Fruit fly (Drosophila melanogaster) whole organism, embryonic: ENCODE measurements around the gene CG4709.

ENCODE experiments used
- CG10209 ChIP-seq: fragments of 200-800 bp; sonication (Bioruptor generic); optimal IDR thresholded peaks from 3 replicates; lab custom pipeline; 2017; ENCODE audit warnings: missing biosample characterization, mild to moderate bottlenecking, missing genetic modification characterization, missing genetic modification reagents
- CG10267 ChIP-seq: fragments of 200-800 bp; sonication (Bioruptor generic); optimal IDR thresholded peaks from 2 replicates; lab custom pipeline; 2018; ENCODE audit warnings: missing biosample characterization, mild to moderate bottlenecking, missing genetic modification characterization, moderate library complexity
- CG11093 ChIP-seq: fragments of 200-800 bp; sonication (Bioruptor generic); IDR thresholded peaks from 3 replicates; pipeline ENCODE4 v1.3.6; 2022; ENCODE audit warnings: missing biosample characterization, missing genetic modification characterization
- CG11560 ChIP-seq: fragments of 200-800 bp; sonication (Bioruptor generic); IDR thresholded peaks from 3 replicates; pipeline ENCODE4 v1.3.6; 2022; ENCODE audit warnings: missing biosample characterization, missing genetic modification characterization
- CG11695 ChIP-seq: fragments of 200-800 bp; sonication (Bioruptor generic); IDR thresholded peaks from 3 replicates; pipeline ENCODE4 v1.3.6; 2022; ENCODE audit warnings: missing biosample characterization, missing genetic modification characterization
- CG13424 ChIP-seq: fragments of 200-800 bp; sonication (Bioruptor generic); optimal IDR thresholded peaks from 2 replicates; lab custom pipeline; 2019; ENCODE audit warnings: missing biosample characterization, mild to moderate bottlenecking, missing genetic modification characterization, moderate library complexity
- CG13894 ChIP-seq: fragments of 200-800 bp; sonication (Bioruptor generic); optimal IDR thresholded peaks from 3 replicates; lab custom pipeline; 2018; ENCODE audit warnings: missing biosample characterization, mild to moderate bottlenecking, missing genetic modification characterization, moderate library complexity
- CG15011 ChIP-seq: fragments of 200-800 bp; sonication (Bioruptor generic); optimal IDR thresholded peaks from 3 replicates; lab custom pipeline; 2018; ENCODE audit warnings: missing biosample characterization, mild to moderate bottlenecking, missing genetic modification characterization
- CG15479 ChIP-seq: fragments of 200-800 bp; sonication (Bioruptor generic); optimal IDR thresholded peaks from 3 replicates; lab custom pipeline; 2019; ENCODE audit warnings: missing biosample characterization, mild to moderate bottlenecking, missing genetic modification characterization, moderate library complexity
- CG17186 ChIP-seq: fragments of 200-800 bp; sonication (Bioruptor generic); optimal IDR thresholded peaks from 3 replicates; lab custom pipeline; 2017; ENCODE audit warnings: missing biosample characterization, missing genetic modification reagents, missing genetic modification characterization
- CG17328 ChIP-seq: fragments of 200-800 bp; sonication (Bioruptor generic); IDR thresholded peaks from 2 replicates; pipeline ENCODE4 v1.3.6; 2022; ENCODE audit warnings: missing biosample characterization, missing genetic modification characterization
- CG18619 ChIP-seq: fragments of 200-800 bp; sonication (Bioruptor generic); optimal IDR thresholded peaks from 3 replicates; lab custom pipeline; 2017; ENCODE audit warnings: missing biosample characterization, mild to moderate bottlenecking, missing genetic modification characterization
- CG30020 ChIP-seq: fragments of 200-800 bp; optimal IDR thresholded peaks from 2 replicates; lab custom pipeline; 2019; ENCODE audit warnings: missing biosample characterization, mild to moderate bottlenecking, missing genetic modification characterization, moderate library complexity
- CG30431 ChIP-seq: fragments of 200-800 bp; sonication (Bioruptor generic); optimal IDR thresholded peaks from 2 replicates; lab custom pipeline; 2017; ENCODE audit warnings: missing biosample characterization, missing genetic modification characterization
- CG32767 ChIP-seq: fragments of 200-800 bp; sonication (Bioruptor generic); IDR thresholded peaks from 2 replicates; pipeline ENCODE4 v1.3.6; 2022; ENCODE audit warnings: missing biosample characterization, missing genetic modification characterization
- CG3838 ChIP-seq: fragments of 200-800 bp; sonication (Bioruptor generic); optimal IDR thresholded peaks from 3 replicates; lab custom pipeline; 2016; ENCODE audit warnings: missing biosample characterization, missing genetic modification characterization
- CG4424 ChIP-seq: fragments of 200-800 bp; sonication (Bioruptor generic); optimal IDR thresholded peaks from 3 replicates; lab custom pipeline; 2016; ENCODE audit warnings: missing biosample characterization, missing genetic modification characterization
- CG4707 ChIP-seq: fragments of 200-800 bp; sonication (Bioruptor generic); optimal IDR thresholded peaks from 2 replicates; lab custom pipeline; 2018; ENCODE audit warnings: missing biosample characterization, mild to moderate bottlenecking, missing genetic modification characterization, moderate library complexity
- CG6254 ChIP-seq: fragments of 200-800 bp; sonication (Bioruptor generic); optimal IDR thresholded peaks from 3 replicates; lab custom pipeline; 2017; ENCODE audit warnings: mild to moderate bottlenecking, missing biosample characterization, missing genetic modification reagents, missing genetic modification characterization
- CG6854 ChIP-seq: fragments of 200-800 bp; sonication (Bioruptor generic); optimal IDR thresholded peaks from 3 replicates; lab custom pipeline; 2017; ENCODE audit warnings: missing biosample characterization, mild to moderate bottlenecking, missing genetic modification characterization
- CG7745 ChIP-seq: fragments of 200-800 bp; sonication (Bioruptor generic); optimal IDR thresholded peaks from 2 replicates; lab custom pipeline; 2018; ENCODE audit warnings: missing biosample characterization, mild to moderate bottlenecking, missing genetic modification characterization, moderate library complexity
- CG7839 ChIP-seq: fragments of 200-800 bp; sonication (Bioruptor generic); optimal IDR thresholded peaks from 3 replicates; lab custom pipeline; 2018; ENCODE audit warnings: missing biosample characterization, mild to moderate bottlenecking, missing genetic modification characterization, moderate library complexity
- CG7928 ChIP-seq: fragments of 200-800 bp; sonication (Bioruptor generic); optimal IDR thresholded peaks from 2 replicates; lab custom pipeline; 2017; ENCODE audit warnings: missing biosample characterization, mild to moderate bottlenecking, missing genetic modification characterization
- CG8281 ChIP-seq: fragments of 200-800 bp; sonication (Bioruptor generic); optimal IDR thresholded peaks from 2 replicates; lab custom pipeline; 2018; ENCODE audit warnings: missing biosample characterization, mild to moderate bottlenecking, missing genetic modification characterization, moderate library complexity
- CG9727 ChIP-seq: fragments of 200-800 bp; sonication (Bioruptor generic); optimal IDR thresholded peaks from 3 replicates; lab custom pipeline; 2017; ENCODE audit warnings: missing biosample characterization, mild to moderate bottlenecking, missing genetic modification characterization
- Camta ChIP-seq: fragments of 200-800 bp; sonication (Bioruptor generic); optimal IDR thresholded peaks from 2 replicates; lab custom pipeline; 2016; ENCODE audit warnings: missing biosample characterization, missing genetic modification characterization
- Dad ChIP-seq: fragments of 200-800 bp; sonication (Bioruptor generic); optimal IDR thresholded peaks from 3 replicates; lab custom pipeline; 2016; ENCODE audit warnings: missing biosample characterization, missing genetic modification characterization
- E2f2 ChIP-seq: fragments of 200-800 bp; sonication (Bioruptor generic); IDR thresholded peaks from 2 replicates; pipeline ENCODE4 v1.3.6; 2022; ENCODE audit warnings: missing biosample characterization, missing genetic modification characterization
- Eip74EF ChIP-seq, 2 experiments: fragments of 200-800 bp in 1 of 2; fragments of >200 bp in 1 of 2; sonication (Bioruptor generic) in 1 of 2; optimal IDR thresholded peaks; 2 replicates each; lab custom pipeline; 2017 to 2019; ENCODE audit warnings: missing biosample characterization in 2 of 2, missing genetic modification characterization in 2 of 2, mild to moderate bottlenecking in 1 of 2, moderate library complexity in 1 of 2
- HLH3B ChIP-seq: fragments of 200-800 bp; sonication (Bioruptor generic); IDR thresholded peaks from 2 replicates; pipeline ENCODE4 v1.3.6; 2022; ENCODE audit warnings: missing biosample characterization, missing genetic modification characterization
- HLH54F ChIP-seq: fragments of 200-800 bp; sonication (Bioruptor generic); optimal IDR thresholded peaks from 3 replicates; lab custom pipeline; 2016; ENCODE audit warnings: missing biosample characterization, missing genetic modification characterization
- HmgD ChIP-seq: fragments of 200-800 bp; sonication (Bioruptor generic); optimal IDR thresholded peaks from 3 replicates; lab custom pipeline; 2016; ENCODE audit warnings: missing biosample characterization, missing genetic modification characterization
- Hmr ChIP-seq: fragments of 200-800 bp; sonication (Bioruptor generic); optimal IDR thresholded peaks from 3 replicates; lab custom pipeline; 2017; ENCODE audit warnings: mild to moderate bottlenecking, missing biosample characterization, missing genetic modification reagents, missing genetic modification characterization
- NFAT ChIP-seq: fragments of 200-800 bp; sonication (Bioruptor generic); IDR thresholded peaks from 2 replicates; pipeline ENCODE4 v1.3.6; 2022; ENCODE audit warnings: missing biosample characterization, missing genetic modification characterization
- Ravus ChIP-seq: fragments of 200-800 bp; sonication (Bioruptor generic); IDR thresholded peaks from 2 replicates; pipeline ENCODE4 v1.3.6; 2022; ENCODE audit warnings: missing biosample characterization, missing genetic modification characterization
- TFAM ChIP-seq: fragments of 200-800 bp; sonication (Bioruptor generic); optimal IDR thresholded peaks from 2 replicates; lab custom pipeline; 2017; ENCODE audit warnings: missing biosample characterization, missing genetic modification characterization, inconsistent platforms
- YL-1 ChIP-seq: fragments of 200-800 bp; sonication (Bioruptor generic); optimal IDR thresholded peaks from 3 replicates; lab custom pipeline; 2017; ENCODE audit warnings: missing biosample characterization, mild to moderate bottlenecking, missing genetic modification characterization
- da ChIP-seq: fragments of 200-800 bp; sonication (Bioruptor generic); optimal IDR thresholded peaks from 2 replicates; lab custom pipeline; 2016; ENCODE audit warnings: missing biosample characterization, missing genetic modification characterization
- disco-r ChIP-seq: fragments of 200-800 bp; sonication (Bioruptor generic); optimal IDR thresholded peaks from 2 replicates; lab custom pipeline; 2016; ENCODE audit warnings: missing biosample characterization, missing genetic modification characterization
- ems ChIP-seq: fragments of 200-800 bp; sonication (Bioruptor generic); optimal IDR thresholded peaks from 3 replicates; lab custom pipeline; 2016; ENCODE audit warnings: missing biosample characterization, missing genetic modification characterization
- ftz-f1 ChIP-seq: fragments of 200-800 bp; sonication (Bioruptor generic); optimal IDR thresholded peaks from 2 replicates; lab custom pipeline; 2016; ENCODE audit warnings: missing biosample characterization, missing genetic modification characterization
- fu2 ChIP-seq: fragments of 200-800 bp; sonication (Bioruptor generic); optimal IDR thresholded peaks from 2 replicates; lab custom pipeline; 2016; ENCODE audit warnings: missing biosample characterization, missing genetic modification characterization
- gcm2 ChIP-seq: fragments of 200-800 bp; sonication (Bioruptor generic); optimal IDR thresholded peaks from 2 replicates; lab custom pipeline; 2016; ENCODE audit warnings: missing biosample characterization, missing genetic modification characterization
- gro ChIP-seq: fragments of 200-800 bp; sonication (Bioruptor generic); optimal IDR thresholded peaks from 2 replicates; lab custom pipeline; 2016; ENCODE audit warnings: missing biosample characterization, missing genetic modification characterization
- insv ChIP-seq, 2 experiments: fragments of 200-800 bp; sonication (Bioruptor generic); optimal IDR thresholded peaks; 3 replicates each; lab custom pipeline; 2016 to 2018; ENCODE audit warnings: missing biosample characterization in 2 of 2, missing genetic modification characterization in 2 of 2
- jigr1 ChIP-seq: fragments of 200-800 bp; sonication (Bioruptor generic); IDR thresholded peaks from 3 replicates; pipeline ENCODE4 v1.3.6; 2022; ENCODE audit warnings: missing biosample characterization, missing genetic modification characterization
- ken ChIP-seq: fragments of 200-800 bp; sonication (Bioruptor generic); IDR thresholded peaks from 3 replicates; pipeline ENCODE4 v1.3.6; 2022; ENCODE audit warnings: missing biosample characterization, missing genetic modification characterization
- knrl ChIP-seq: fragments of 200-800 bp; sonication (Bioruptor generic); IDR thresholded peaks from 3 replicates; pipeline ENCODE4 v1.3.6; 2022; ENCODE audit warnings: missing biosample characterization, missing genetic modification characterization; ENCODE audit not compliant: partially characterized antibody
- run ChIP-seq: fragments of 200-800 bp; sonication (Bioruptor generic); optimal IDR thresholded peaks from 3 replicates; lab custom pipeline; 2018; ENCODE audit warnings: missing biosample characterization, mild to moderate bottlenecking, missing genetic modification characterization
- sr ChIP-seq: fragments of 200-800 bp; sonication (Bioruptor generic); IDR thresholded peaks from 3 replicates; pipeline ENCODE4 v1.3.6; 2022; ENCODE audit warnings: missing biosample characterization, missing genetic modification characterization
- trem ChIP-seq: fragments of 200-800 bp; optimal IDR thresholded peaks from 3 replicates; lab custom pipeline; 2019; ENCODE audit warnings: missing biosample characterization, mild to moderate bottlenecking, missing genetic modification characterization, moderate library complexity

Gene CG4709

dm6 chr2L:9908468-9908967, 45.6 kb upstream of the CG4709 start, which contains the start of gene CG13124 (continued):
- TF ChIP-seq jigr1 (no peak), HmgD (no peak), Camta (GFP tag; lab: Kevin White, UChicago) (no peak), E2f2 (GFP tag; lab: Robert Waterston, UW) (no peak), ken (no peak), CG4424 (GFP tag; lab: Kevin White, UChicago) (no peak), Ravus (GFP tag; lab: Robert Waterston, UW) (no peak), CG30020 (tag; lab: Kevin White, UChicago) (no peak), CG17186 (GFP tag; lab: Kevin White, UChicago) (no peak), trem (tag; lab: Kevin White, UChicago) (no peak), CG10267 (peak; percentile 0), CG13424 (tag; lab: Kevin White, UChicago) (peak; percentile 40), CG6854 (GFP tag; lab: Kevin White, UChicago) (peak; percentile 42), gro (no peak), Hmr (GFP tag; lab: Kevin White, UChicago) (peak; percentile 55), CG15479 (GFP tag; lab: Kevin White, UChicago) (no peak), knrl (GFP tag; lab: Robert Waterston, UW) (no peak), CG7839 (peak; percentile 24), CG30431 (GFP tag; lab: Kevin White, UChicago) (no peak), fu2 (GFP tag; lab: Kevin White, UChicago) (no peak), HLH54F (GFP tag; lab: Kevin White, UChicago) (no peak), CG32767 (0 out of 2 replicates have a peak, but pooled peaks have one; percentile 14), run (tag; lab: Kevin White, UChicago) (no peak), CG18619 (GFP tag; lab: Kevin White, UChicago) (no peak), sr (GFP tag; lab: Robert Waterston, UW) (no peak), HLH3B (GFP tag; lab: Robert Waterston, UW) (no peak), CG4707 (GFP tag; lab: Kevin White, UChicago) (no peak), Eip74EF (GFP tag; optimal IDR thresholded peaks at IDR 0.05; lab: Kevin White, UChicago) (no peak), CG3838 (GFP tag; lab: Kevin White, UChicago) (no peak), CG7928 (GFP tag; lab: Kevin White, UChicago) (no peak), Dad (GFP tag; lab: Kevin White, UChicago) (no peak), CG11695 (GFP tag; lab: Robert Waterston, UW) (peak; percentile 23; the same call in 1 of the 3 replicates), CG11560 (tag; lab: Robert Waterston, UW) (no peak), CG11093 (GFP tag; lab: Robert Waterston, UW) (no peak), CG17328 (GFP tag; lab: Robert Waterston, UW) (peak; percentile 38; the same call in 1 of the 2 replicates), TFAM (GFP tag; lab: Kevin White, UChicago) (no peak), ems (GFP tag; lab: Kevin White, UChicago) (no peak), insv (GFP tag; optimal IDR thresholded peaks at IDR 0.05; lab: Kevin White, UChicago) (no peak), CG7745 (tag; lab: Kevin White, UChicago) (no peak), CG15011 (GFP tag; lab: Kevin White, UChicago) (no peak), NFAT (GFP tag; lab: Robert Waterston, UW) (peak; percentile 25; the same call in 1 of the 2 replicates), CG8281 (tag; lab: Kevin White, UChicago) (no peak), gcm2 (GFP tag; lab: Kevin White, UChicago) (no peak), disco-r (GFP tag; lab: Kevin White, UChicago) (no peak), da (no peak), CG6254 (no peak), CG10209 (GFP tag; lab: Kevin White, UChicago) (no peak), CG13894 (tag; lab: Kevin White, UChicago) (peak; percentile 50), YL-1 (GFP tag; lab: Kevin White, UChicago) (no peak), ftz-f1 (no peak), CG9727 (no peak)
